Fruit fly (Drosophila melanogaster) whole organism, embryonic: ENCODE data around the gene CG43367.

Experiments used
- Bgb ChIP-seq: fragments of 200-800 bp; sonication (Bioruptor generic); IDR thresholded peaks from 2 replicates; pipeline ENCODE4 v1.3.6; 2022; ENCODE audit warnings: missing biosample characterization, missing genetic modification characterization; ENCODE audit not compliant: partially characterized antibody
- Blimp-1 ChIP-seq: fragments of 200-800 bp; sonication (Bioruptor generic); optimal IDR thresholded peaks from 3 replicates; lab custom pipeline; 2018; ENCODE audit warnings: missing biosample characterization, missing genetic modification characterization, mild to moderate bottlenecking, moderate library complexity, missing genetic modification reagents
- CG10366 ChIP-seq: fragments of 200-800 bp; sonication (Bioruptor generic); IDR thresholded peaks from 2 replicates; pipeline ENCODE4 v1.3.6; 2022; ENCODE audit warnings: missing biosample characterization, missing genetic modification characterization
- CG12744 ChIP-seq: fragments of 200-800 bp; sonication (Bioruptor generic); optimal IDR thresholded peaks from 2 replicates; lab custom pipeline; 2016; ENCODE audit warnings: missing biosample characterization, missing genetic modification characterization
- CG13296 ChIP-seq: fragments of 200-800 bp; sonication (Bioruptor generic); optimal IDR thresholded peaks from 3 replicates; lab custom pipeline; 2018; ENCODE audit warnings: missing biosample characterization, mild to moderate bottlenecking, missing genetic modification characterization
- CG17359 ChIP-seq: fragments of 200-800 bp; sonication (Bioruptor generic); optimal IDR thresholded peaks from 3 replicates; lab custom pipeline; 2018; ENCODE audit warnings: missing biosample characterization, mild to moderate bottlenecking, missing genetic modification characterization, moderate library complexity
- CG17829 ChIP-seq: fragments of 200-800 bp; optimal IDR thresholded peaks from 2 replicates; lab custom pipeline; 2019; ENCODE audit warnings: missing biosample characterization, mild to moderate bottlenecking, missing genetic modification characterization, moderate library complexity
- CG18764 ChIP-seq: fragments of 200-800 bp; sonication (Bioruptor generic); optimal IDR thresholded peaks from 3 replicates; lab custom pipeline; 2016; ENCODE audit warnings: missing biosample characterization, missing genetic modification characterization
- CG2199 ChIP-seq: fragments of 200-800 bp; sonication (Bioruptor generic); IDR thresholded peaks from 3 replicates; pipeline ENCODE4 v1.3.6; 2022; ENCODE audit warnings: missing biosample characterization, missing genetic modification characterization
- CG3847 ChIP-seq: fragments of 200-800 bp; sonication (Bioruptor generic); IDR thresholded peaks from 2 replicates; pipeline ENCODE4 v1.3.6; 2022; ENCODE audit warnings: missing biosample characterization, missing genetic modification characterization
- CG4282 ChIP-seq: fragments of 200-800 bp; sonication (Bioruptor generic); optimal IDR thresholded peaks from 2 replicates; lab custom pipeline; 2016; ENCODE audit warnings: missing biosample characterization, missing genetic modification characterization
- CG4404 ChIP-seq: fragments of 200-800 bp; sonication (Bioruptor generic); IDR thresholded peaks from 2 replicates; pipeline ENCODE4 v1.3.6; 2022; ENCODE audit warnings: missing biosample characterization, missing genetic modification characterization
- CG4617 ChIP-seq: fragments of 200-800 bp; sonication (Bioruptor generic); optimal IDR thresholded peaks from 3 replicates; lab custom pipeline; 2016; ENCODE audit warnings: missing biosample characterization, missing genetic modification characterization, borderline replicate concordance
- CG6272 ChIP-seq: fragments of 200-800 bp; sonication (Bioruptor generic); IDR thresholded peaks from 2 replicates; pipeline ENCODE4 v1.3.6; 2022; ENCODE audit warnings: missing biosample characterization, missing genetic modification characterization
- CG6854 ChIP-seq: fragments of 200-800 bp; sonication (Bioruptor generic); optimal IDR thresholded peaks from 3 replicates; lab custom pipeline; 2017; ENCODE audit warnings: missing biosample characterization, mild to moderate bottlenecking, missing genetic modification characterization
- CG7357 ChIP-seq: fragments of 200-800 bp; sonication (Bioruptor generic); IDR thresholded peaks from 3 replicates; pipeline ENCODE4 v1.3.6; 2022; ENCODE audit warnings: missing biosample characterization, missing genetic modification characterization
- CG7745 ChIP-seq: fragments of 200-800 bp; sonication (Bioruptor generic); optimal IDR thresholded peaks from 2 replicates; lab custom pipeline; 2018; ENCODE audit warnings: missing biosample characterization, mild to moderate bottlenecking, missing genetic modification characterization, moderate library complexity
- CG8290 ChIP-seq, 3 experiments: fragments of 200-800 bp; sonication (Bioruptor generic); optimal IDR thresholded peaks; 2 replicates each; lab custom pipeline; 2016 to 2019; ENCODE audit warnings: missing biosample characterization in 3 of 3, missing genetic modification characterization in 3 of 3, mild to moderate bottlenecking in 2 of 3, moderate library complexity in 1 of 3
- CG8924 ChIP-seq: fragments of 200-800 bp; optimal IDR thresholded peaks from 3 replicates; lab custom pipeline; 2019; ENCODE audit warnings: missing biosample characterization, mild to moderate bottlenecking, missing genetic modification characterization, moderate library complexity
- CG9215 ChIP-seq: fragments of 200-800 bp; sonication (Bioruptor generic); IDR thresholded peaks from 2 replicates; pipeline ENCODE4 v1.3.6; 2022; ENCODE audit warnings: missing biosample characterization, missing genetic modification characterization
- Chrac-16 ChIP-seq: fragments of 200-800 bp; sonication (Bioruptor generic); optimal IDR thresholded peaks from 3 replicates; lab custom pipeline; 2016; ENCODE audit warnings: missing biosample characterization, missing genetic modification characterization
- HLHmδ ChIP-seq: fragments of 200-800 bp; sonication (Bioruptor generic); optimal IDR thresholded peaks from 2 replicates; lab custom pipeline; 2018; ENCODE audit warnings: missing biosample characterization, mild to moderate bottlenecking, missing genetic modification characterization, moderate library complexity
- Hmr ChIP-seq: fragments of 200-800 bp; sonication (Bioruptor generic); optimal IDR thresholded peaks from 3 replicates; lab custom pipeline; 2017; ENCODE audit warnings: mild to moderate bottlenecking, missing biosample characterization, missing genetic modification reagents, missing genetic modification characterization
- NfI ChIP-seq: fragments of 200-800 bp; sonication (Bioruptor generic); optimal IDR thresholded peaks from 3 replicates; lab custom pipeline; 2018; ENCODE audit warnings: missing biosample characterization, mild to moderate bottlenecking, missing genetic modification characterization, moderate library complexity
- Pdp1 ChIP-seq, 2 experiments: fragments of 200-800 bp; sonication (Bioruptor generic); optimal IDR thresholded peaks; 3 replicates each; lab custom pipeline; 2016; ENCODE audit warnings: missing biosample characterization in 2 of 2, missing genetic modification characterization in 2 of 2, mild to moderate bottlenecking in 1 of 2, moderate library complexity in 1 of 2
- abd-A ChIP-seq: fragments of 200-800 bp; sonication (Bioruptor generic); optimal IDR thresholded peaks from 3 replicates; lab custom pipeline; 2019; ENCODE audit warnings: missing biosample characterization, mild to moderate bottlenecking, missing genetic modification characterization, moderate library complexity
- bcd ChIP-seq: fragments of 200-800 bp; sonication (Bioruptor generic); optimal IDR thresholded peaks from 2 replicates; lab custom pipeline; 2017; ENCODE audit warnings: missing biosample characterization, mild to moderate bottlenecking, missing genetic modification characterization
- bsh ChIP-seq, 2 experiments: fragments of 200-800 bp; sonication (Bioruptor generic); optimal IDR thresholded peaks; 2 replicates each; lab custom pipeline; 2017 to 2018; ENCODE audit warnings: mild to moderate bottlenecking in 2 of 2, missing biosample characterization in 2 of 2, missing genetic modification characterization in 2 of 2, moderate library complexity in 1 of 2
- cad ChIP-seq: fragments of >200 bp; optimal IDR thresholded peaks from 2 replicates; lab custom pipeline; 2017; ENCODE audit warnings: missing biosample characterization, missing genetic modification characterization
- ci ChIP-seq: fragments of 200-800 bp; sonication (Bioruptor generic); IDR thresholded peaks from 3 replicates; pipeline ENCODE4 v1.3.6; 2022; ENCODE audit warnings: missing biosample characterization, missing genetic modification characterization
- croc ChIP-seq: fragments of 200-800 bp; sonication (Bioruptor generic); conservative IDR thresholded peaks from 3 replicates; pipeline ENCODE4 v1.3.6; 2022; ENCODE audit warnings: missing biosample characterization, missing genetic modification characterization
- danr ChIP-seq: fragments of 200-800 bp; sonication (Bioruptor generic); IDR thresholded peaks from 2 replicates; pipeline ENCODE4 v1.3.6; 2022; ENCODE audit warnings: missing biosample characterization, missing genetic modification characterization
- dmrt99B ChIP-seq: fragments of 200-800 bp; sonication (Bioruptor generic); optimal IDR thresholded peaks from 2 replicates; lab custom pipeline; 2018; ENCODE audit warnings: missing biosample characterization, mild to moderate bottlenecking, missing genetic modification characterization, moderate library complexity
- gem ChIP-seq: fragments of 200-800 bp; sonication (Bioruptor generic); optimal IDR thresholded peaks from 2 replicates; lab custom pipeline; 2019; ENCODE audit warnings: missing biosample characterization, mild to moderate bottlenecking, missing genetic modification characterization, moderate library complexity
- gfzf ChIP-seq: fragments of 200-800 bp; sonication (Bioruptor generic); optimal IDR thresholded peaks from 2 replicates; lab custom pipeline; 2016; ENCODE audit warnings: missing biosample characterization, mild to moderate bottlenecking, missing genetic modification characterization, moderate library complexity
- ken ChIP-seq: fragments of 200-800 bp; sonication (Bioruptor generic); IDR thresholded peaks from 3 replicates; pipeline ENCODE4 v1.3.6; 2022; ENCODE audit warnings: missing biosample characterization, missing genetic modification characterization
- pan ChIP-seq, 4 experiments: fragments of >200 bp in 3 of 4; fragments of 200-800 bp in 1 of 4; sonication (Bioruptor generic) in 1 of 4; optimal IDR thresholded peaks in 3 of 4; IDR thresholded peaks in 1 of 4; 2 replicates each; pipeline versions ENCODE4 v1.3.6 to Lab custom; 2017 to 2022; ENCODE audit warnings: missing biosample characterization in 2 of 4, missing genetic modification characterization in 2 of 4, mixed read lengths in 1 of 4
- run ChIP-seq: fragments of 200-800 bp; sonication (Bioruptor generic); optimal IDR thresholded peaks from 3 replicates; lab custom pipeline; 2018; ENCODE audit warnings: missing biosample characterization, mild to moderate bottlenecking, missing genetic modification characterization
- sens ChIP-seq: fragments of 200-800 bp; sonication (Bioruptor generic); peaks from one replicate; lab custom pipeline; 2016; ENCODE audit warnings: missing biosample characterization, missing genetic modification characterization
- sisA ChIP-seq: fragments of 200-800 bp; sonication (Bioruptor generic); IDR thresholded peaks from 2 replicates; pipeline ENCODE4 v1.3.6; 2022; ENCODE audit warnings: missing biosample characterization, missing genetic modification characterization
- slou ChIP-seq: fragments of 200-800 bp; sonication (Bioruptor generic); optimal IDR thresholded peaks from 3 replicates; lab custom pipeline; 2016; ENCODE audit warnings: missing biosample characterization, missing genetic modification characterization
- sob ChIP-seq: fragments of 200-800 bp; sonication (Bioruptor generic); IDR thresholded peaks from 2 replicates; pipeline ENCODE4 v1.3.6; 2022; ENCODE audit warnings: missing biosample characterization, missing genetic modification characterization
- stwl ChIP-seq: fragments of 200-800 bp; sonication (Bioruptor generic); optimal IDR thresholded peaks from 3 replicates; lab custom pipeline; 2018; ENCODE audit warnings: missing biosample characterization, mild to moderate bottlenecking, missing genetic modification characterization, moderate library complexity
- toy ChIP-seq: fragments of 200-800 bp; sonication (Bioruptor generic); IDR thresholded peaks from 2 replicates; pipeline ENCODE4 v1.3.6; 2022; ENCODE audit warnings: missing biosample characterization, missing genetic modification characterization
- trem ChIP-seq: fragments of 200-800 bp; optimal IDR thresholded peaks from 3 replicates; lab custom pipeline; 2019; ENCODE audit warnings: missing biosample characterization, mild to moderate bottlenecking, missing genetic modification characterization, moderate library complexity
- unc-4 ChIP-seq: fragments of 200-800 bp; sonication (Bioruptor generic); IDR thresholded peaks from 2 replicates; pipeline ENCODE4 v1.3.6; 2022; ENCODE audit warnings: missing biosample characterization, missing genetic modification characterization; ENCODE audit not compliant: partially characterized antibody
- wdn ChIP-seq: fragments of 200-800 bp; sonication (Bioruptor generic); IDR thresholded peaks from 2 replicates; pipeline ENCODE4 v1.3.6; 2022; ENCODE audit warnings: missing biosample characterization, missing genetic modification characterization
- wor ChIP-seq: fragments of 200-800 bp; sonication (Bioruptor generic); IDR thresholded peaks from 2 replicates; pipeline ENCODE4 v1.3.6; 2022; ENCODE audit warnings: missing biosample characterization, missing genetic modification characterization

The CG43367 gene

dm6 chr3L:4228187-4228836, 34.5 kb downstream of the CG43367 start (continued):
- TF ChIP-seq CG10366 (GFP tag; lab: Robert Waterston, UW) (peak; percentile 98), Bgb (GFP tag; lab: Robert Waterston, UW) (no peak), unc-4 (GFP tag; lab: Robert Waterston, UW) (no peak), sens (GFP tag; lab: Kevin White, UChicago) (peak; percentile 100), CG3847 (peak; percentile 92), CG18764 (GFP tag; lab: Kevin White, UChicago) (peak; percentile 92), CG7357 (GFP tag; lab: Robert Waterston, UW) (peak; percentile 90), CG17829 (tag; lab: Kevin White, UChicago) (peak; percentile 97), ci (peak; percentile 99), CG6854 (GFP tag; lab: Kevin White, UChicago) (peak; percentile 69), dmrt99B (peak; percentile 98), danr (GFP tag; lab: Robert Waterston, UW) (peak; percentile 96), bcd (GFP tag; lab: Kevin White, UChicago) (peak; percentile 92), Blimp-1 (GFP tag; lab: Kevin White, UChicago) (peak; percentile 97), CG8290 (GFP tag; optimal IDR thresholded peaks at IDR 0.05; lab: Kevin White, UChicago) (peak; percentile 94), CG8290 (tag; optimal IDR thresholded peaks at IDR 0.05; lab: Kevin White, UChicago) (peak; percentile 83 to 97), gem (tag; lab: Kevin White, UChicago) (peak; percentile 98), trem (tag; lab: Kevin White, UChicago) (peak; percentile 94), CG13296 (GFP tag; lab: Kevin White, UChicago) (peak; percentile 82), cad (GFP tag; lab: Kevin White, UChicago) (no peak), sisA (GFP tag; lab: Robert Waterston, UW) (peak; percentile 99), HLHmδ (GFP tag; lab: Kevin White, UChicago) (no peak), pan (optimal IDR thresholded peaks at IDR 0.05; lab: Kevin White, UChicago) (no peak), pan (GFP tag; optimal IDR thresholded peaks at IDR 0.05 in 1 of 2, IDR thresholded peaks at IDR 0.05 in 1 of 2) (peak in 1 of 2 experiments; percentile 97), Hmr (GFP tag; lab: Kevin White, UChicago) (peak; percentile 90), toy (GFP tag; lab: Robert Waterston, UW) (peak; percentile 73), run (tag; lab: Kevin White, UChicago) (peak; percentile 92), CG4404 (GFP tag; lab: Robert Waterston, UW) (peak; percentile 90), Chrac-16 (GFP tag; lab: Kevin White, UChicago) (peak; percentile 95), wdn (peak; percentile 65; the same call in 1 of the 2 replicates), croc (GFP tag; lab: Robert Waterston, UW) (peak; percentile 97), Pdp1 (GFP tag; optimal IDR thresholded peaks at IDR 0.05; lab: Kevin White, UChicago) (peak; percentile 94), slou (GFP tag; lab: Kevin White, UChicago) (peak; percentile 49), stwl (peak; percentile 38), CG7745 (tag; lab: Kevin White, UChicago) (peak; percentile 53), ken (peak; percentile 98), CG4282 (peak; percentile 75), CG6272 (GFP tag; lab: Robert Waterston, UW) (peak; percentile 92), CG12744 (GFP tag; lab: Kevin White, UChicago) (peak; percentile 74), sob (GFP tag; lab: Robert Waterston, UW) (peak; percentile 96), CG2199 (GFP tag; lab: Robert Waterston, UW) (peak; percentile 97), CG4617 (GFP tag; lab: Kevin White, UChicago) (peak; percentile 88), abd-A (tag; lab: Kevin White, UChicago) (peak; percentile 90), CG8924 (tag; lab: Kevin White, UChicago) (peak; percentile 97), CG9215 (peak; percentile 83), NfI (GFP tag; lab: Kevin White, UChicago) (peak; percentile 96), CG17359 (tag; lab: Kevin White, UChicago) (peak; percentile 97), wor (GFP tag; lab: Robert Waterston, UW) (peak; percentile 95), bsh (GFP tag; optimal IDR thresholded peaks at IDR 0.05; lab: Kevin White, UChicago) (peak; percentile 95 to 99), gfzf (GFP tag; lab: Kevin White, UChicago) (peak; percentile 14)
